Worm (Caenorhabditis elegans) whole organism, L1 larva: ENCODE measurements around the gene C17E7.12.

Experiments used
- C04F5.9 ChIP-seq: sonication (generic microtip); optimal IDR thresholded peaks from 2 replicates; lab custom pipeline; 2016; ENCODE audit warnings: missing genetic modification characterization, missing compliant biosample characterization
- C16A3.4 ChIP-seq: fragments of 150-350 bp; optimal IDR thresholded peaks from 2 replicates; lab custom pipeline; 2014; ENCODE audit warnings: missing biosample characterization, missing genetic modification characterization
- F16B12.6 ChIP-seq: fragments of 150-350 bp; optimal IDR thresholded peaks from 2 replicates; lab custom pipeline; 2014; ENCODE audit warnings: missing biosample characterization, missing genetic modification characterization
- aly-2 ChIP-seq: fragments of 150-350 bp; optimal IDR thresholded peaks from 2 replicates; lab custom pipeline; 2014; ENCODE audit warnings: missing biosample characterization, missing genetic modification characterization
- blmp-1 ChIP-seq: fragments of 150-350 bp; optimal IDR thresholded peaks from 2 replicates; lab custom pipeline; 2014; ENCODE audit warnings: missing biosample characterization, missing genetic modification characterization
- ceh-8 ChIP-seq: fragments of 200-800 bp; sonication (Bioruptor generic); optimal IDR thresholded peaks from 2 replicates; lab custom pipeline; 2018; ENCODE audit warnings: mild to moderate bottlenecking, missing genetic modification characterization, moderate library complexity, missing compliant biosample characterization
- ceh-88 ChIP-seq: fragments of 200-800 bp; sonication (Bioruptor generic); IDR thresholded peaks from 2 replicates; pipeline ENCODE4 v1.3.6; 2022; ENCODE audit warnings: missing genetic modification characterization, missing compliant biosample characterization
- ces-1 ChIP-seq: fragments of 150-350 bp; optimal IDR thresholded peaks from 2 replicates; lab custom pipeline; 2014; ENCODE audit warnings: missing biosample characterization, missing genetic modification reagents, missing genetic modification characterization
- dpl-1 ChIP-seq, 3 experiments: fragments of 150-350 bp in 2 of 3; sonication (generic microtip) in 1 of 3; optimal IDR thresholded peaks; 2 replicates each; lab custom pipeline; 2014 to 2017; ENCODE audit warnings: missing biosample characterization in 3 of 3, missing genetic modification characterization in 3 of 3, missing genetic modification reagents in 3 of 3
- dsc-1 ChIP-seq: sonication (generic microtip); optimal IDR thresholded peaks from 2 replicates; lab custom pipeline; 2016; ENCODE audit warnings: mild to moderate bottlenecking, missing genetic modification characterization, missing compliant biosample characterization
- efl-3 ChIP-seq: fragments of 200-800 bp; sonication (Bioruptor generic); optimal IDR thresholded peaks from 2 replicates; lab custom pipeline; 2018; ENCODE audit warnings: mild to moderate bottlenecking, missing genetic modification characterization, missing compliant biosample characterization
- egl-13 ChIP-seq: sonication (generic microtip); optimal IDR thresholded peaks from 2 replicates; lab custom pipeline; 2016; ENCODE audit warnings: missing genotype, missing genetic modification reagents, missing genetic modification characterization, missing compliant biosample characterization
- egl-27 ChIP-seq, 2 experiments: fragments of 150-350 bp in 1 of 2; sonication (generic microtip); optimal IDR thresholded peaks; 3 replicates each; lab custom pipeline; 2017 to 2018; ENCODE audit warnings: missing biosample characterization in 2 of 2, missing genetic modification characterization in 2 of 2, missing genetic modification reagents in 2 of 2
- elt-2 ChIP-seq: sonication (generic microtip); optimal IDR thresholded peaks from 2 replicates; lab custom pipeline; 2016; ENCODE audit warnings: missing genetic modification characterization, mild to moderate bottlenecking, inconsistent platforms, missing compliant biosample characterization, missing genetic modification reagents
- elt-3 ChIP-seq, 6 experiments: fragments of 150-350 bp in 1 of 6; sonication (generic microtip); optimal IDR thresholded peaks; 2 replicates each; lab custom pipeline; 2017 to 2018; ENCODE audit warnings: missing biosample characterization in 6 of 6, missing genetic modification characterization in 6 of 6, inconsistent platforms in 1 of 6
- fkh-4 ChIP-seq: sonication (generic microtip); optimal IDR thresholded peaks from 2 replicates; lab custom pipeline; 2016; ENCODE audit warnings: missing compliant biosample characterization, missing genetic modification characterization, borderline replicate concordance
- fkh-8 ChIP-seq: sonication (generic microtip); optimal IDR thresholded peaks from 2 replicates; lab custom pipeline; 2016; ENCODE audit warnings: mild to moderate bottlenecking, missing genetic modification characterization, missing compliant biosample characterization
- fos-1 ChIP-seq: fragments of 150-350 bp; optimal IDR thresholded peaks from 2 replicates; lab custom pipeline; 2014; ENCODE audit warnings: missing biosample characterization, missing genetic modification characterization
- grh-1 ChIP-seq: fragments of 200-800 bp; sonication (Bioruptor generic); IDR thresholded peaks from 2 replicates; pipeline ENCODE4 v1.3.6; 2022; ENCODE audit warnings: missing genetic modification reagents, missing genetic modification characterization, missing compliant biosample characterization
- hlh-17 ChIP-seq: fragments of 200-800 bp; sonication (Bioruptor generic); optimal IDR thresholded peaks from 2 replicates; lab custom pipeline; 2018; ENCODE audit warnings: missing genetic modification characterization, mild to moderate bottlenecking, missing compliant biosample characterization, moderate library complexity, borderline replicate concordance
- hlh-4 ChIP-seq: sonication (generic microtip); optimal IDR thresholded peaks from 2 replicates; lab custom pipeline; 2016; ENCODE audit warnings: mild to moderate bottlenecking, missing genetic modification characterization, missing compliant biosample characterization
- irx-1 ChIP-seq: sonication (generic microtip); optimal IDR thresholded peaks from 2 replicates; lab custom pipeline; 2016; ENCODE audit warnings: missing genetic modification characterization, missing compliant biosample characterization
- isw-1 ChIP-seq: fragments of 200-800 bp; sonication (Bioruptor generic); IDR thresholded peaks from 2 replicates; pipeline ENCODE4 v1.3.6; 2022; ENCODE audit warnings: missing genetic modification characterization, missing compliant biosample characterization
- jun-1 ChIP-seq: fragments of 150-350 bp; optimal IDR thresholded peaks from 2 replicates; lab custom pipeline; 2014; ENCODE audit warnings: missing biosample characterization, missing genetic modification reagents, missing genetic modification characterization
- lin-35 ChIP-seq, 2 experiments: fragments of 150-350 bp; optimal IDR thresholded peaks; 2 replicates each; lab custom pipeline; 2014; ENCODE audit warnings: missing biosample characterization in 2 of 2, missing genetic modification characterization in 2 of 2, missing genetic modification reagents in 2 of 2
- lin-39 ChIP-seq: fragments of 150-350 bp; optimal IDR thresholded peaks from 2 replicates; lab custom pipeline; 2014; ENCODE audit warnings: missing biosample characterization, missing genetic modification reagents, missing genetic modification characterization
- lir-3 ChIP-seq: sonication (generic microtip); optimal IDR thresholded peaks from 2 replicates; lab custom pipeline; 2016; ENCODE audit warnings: mild to moderate bottlenecking, missing genetic modification characterization, moderate library complexity, missing compliant biosample characterization; ENCODE audit not compliant: poor library complexity
- lsy-2 ChIP-seq, 2 experiments: fragments of 150-350 bp; optimal IDR thresholded peaks; 2 replicates each; lab custom pipeline; 2014; ENCODE audit warnings: missing biosample characterization in 2 of 2, missing genetic modification characterization in 2 of 2
- mab-9 ChIP-seq: fragments of 200-800 bp; sonication (Bioruptor generic); IDR thresholded peaks from 2 replicates; pipeline ENCODE4 v1.3.6; 2022; ENCODE audit warnings: missing genetic modification reagents, missing genetic modification characterization, missing compliant biosample characterization
- mdl-1 ChIP-seq, 2 experiments: fragments of 150-350 bp; optimal IDR thresholded peaks; 2 replicates each; lab custom pipeline; 2014 to 2017; ENCODE audit warnings: missing biosample characterization in 2 of 2, missing genetic modification characterization in 2 of 2, inconsistent platforms in 1 of 2
- mef-2 ChIP-seq: fragments of 150-350 bp; optimal IDR thresholded peaks from 2 replicates; lab custom pipeline; 2014; ENCODE audit warnings: missing biosample characterization, missing genetic modification characterization
- mep-1 ChIP-seq: fragments of 150-350 bp; optimal IDR thresholded peaks from 2 replicates; lab custom pipeline; 2014; ENCODE audit warnings: missing biosample characterization, missing genetic modification characterization
- nhr-11 ChIP-seq: fragments of 150-350 bp; optimal IDR thresholded peaks from 2 replicates; lab custom pipeline; 2014; ENCODE audit warnings: missing biosample characterization, missing genetic modification characterization
- nhr-19 ChIP-seq: fragments of 200-800 bp; sonication (Bioruptor generic); conservative IDR thresholded peaks from 2 replicates; pipeline ENCODE4 v1.3.6; 2022; ENCODE audit warnings: missing genetic modification characterization, missing compliant biosample characterization
- nhr-20 ChIP-seq: sonication (generic microtip); optimal IDR thresholded peaks from 2 replicates; lab custom pipeline; 2016; ENCODE audit warnings: mild to moderate bottlenecking, missing genetic modification characterization, missing compliant biosample characterization
- nhr-47 ChIP-seq: sonication (generic microtip); optimal IDR thresholded peaks from 2 replicates; lab custom pipeline; 2016; ENCODE audit warnings: mild to moderate bottlenecking, missing genetic modification characterization, moderate library complexity, missing compliant biosample characterization
- nhr-76 ChIP-seq: sonication (generic microtip); optimal IDR thresholded peaks from 2 replicates; lab custom pipeline; 2017; ENCODE audit warnings: missing biosample characterization, missing genetic modification characterization
- nhr-85 ChIP-seq: sonication (generic microtip); peaks from one replicate; lab custom pipeline; 2016; ENCODE audit warnings: missing genetic modification characterization, inconsistent platforms, missing compliant biosample characterization
- pag-3 ChIP-seq: sonication (generic microtip); optimal IDR thresholded peaks from 2 replicates; lab custom pipeline; 2017; ENCODE audit warnings: missing genetic modification characterization, mild to moderate bottlenecking, missing compliant biosample characterization, antibody characterized with exemption, borderline replicate concordance; ENCODE audit not compliant: insufficient read depth
- pax-3 ChIP-seq: fragments of 200-800 bp; sonication (Bioruptor generic); optimal IDR thresholded peaks from 2 replicates; lab custom pipeline; 2018; ENCODE audit warnings: mild to moderate bottlenecking, missing genetic modification characterization, moderate library complexity, missing compliant biosample characterization
- skn-1 ChIP-seq: fragments of 150-350 bp; optimal IDR thresholded peaks from 2 replicates; lab custom pipeline; 2014; ENCODE audit warnings: missing biosample characterization, missing genetic modification characterization
- snpc-4 ChIP-seq: fragments of 150-350 bp; optimal IDR thresholded peaks from 2 replicates; lab custom pipeline; 2014; ENCODE audit warnings: missing biosample characterization, missing genetic modification characterization
- sox-4 ChIP-seq: sonication (generic microtip); optimal IDR thresholded peaks from 2 replicates; lab custom pipeline; 2016; ENCODE audit warnings: missing genetic modification characterization, missing compliant biosample characterization
- sptf-1 ChIP-seq: fragments of 150-350 bp; optimal IDR thresholded peaks from 2 replicates; lab custom pipeline; 2014; ENCODE audit warnings: missing biosample characterization, missing genetic modification characterization
- sup-37 ChIP-seq: fragments of 200-800 bp; sonication (Bioruptor generic); optimal IDR thresholded peaks from 2 replicates; lab custom pipeline; 2018; ENCODE audit warnings: mild to moderate bottlenecking, missing genetic modification characterization, missing compliant biosample characterization
- swsn-7 ChIP-seq: sonication (generic microtip); optimal IDR thresholded peaks from 2 replicates; lab custom pipeline; 2016; ENCODE audit warnings: missing genetic modification characterization, missing compliant biosample characterization
- unc-130 ChIP-seq: fragments of 150-350 bp; optimal IDR thresholded peaks from 2 replicates; lab custom pipeline; 2017; ENCODE audit warnings: missing biosample characterization, missing genetic modification characterization, inconsistent platforms
- unc-86 ChIP-seq: sonication (generic microtip); optimal IDR thresholded peaks from 2 replicates; lab custom pipeline; 2016; ENCODE audit warnings: missing genetic modification characterization, missing compliant biosample characterization
- vab-15 ChIP-seq: sonication (generic microtip); optimal IDR thresholded peaks from 2 replicates; lab custom pipeline; 2017; ENCODE audit warnings: missing genotype, mild to moderate bottlenecking, missing genetic modification characterization, missing compliant biosample characterization
- xbp-1 ChIP-seq: sonication (generic microtip); optimal IDR thresholded peaks from 2 replicates; lab custom pipeline; 2016; ENCODE audit warnings: missing genetic modification characterization, missing compliant biosample characterization
- zag-1 ChIP-seq: fragments of 150-350 bp; optimal IDR thresholded peaks from 2 replicates; lab custom pipeline; 2014; ENCODE audit warnings: missing biosample characterization, missing genetic modification characterization
- zip-4 ChIP-seq: fragments of 200-800 bp; sonication (Bioruptor generic); optimal IDR thresholded peaks from 2 replicates; lab custom pipeline; 2018; ENCODE audit warnings: mild to moderate bottlenecking, missing genetic modification characterization, moderate library complexity, missing compliant biosample characterization
- ztf-4 ChIP-seq: fragments of 150-350 bp; optimal IDR thresholded peaks from 2 replicates; lab custom pipeline; 2014; ENCODE audit warnings: missing biosample characterization, missing genetic modification characterization

The C17E7.12 gene

DNA sequence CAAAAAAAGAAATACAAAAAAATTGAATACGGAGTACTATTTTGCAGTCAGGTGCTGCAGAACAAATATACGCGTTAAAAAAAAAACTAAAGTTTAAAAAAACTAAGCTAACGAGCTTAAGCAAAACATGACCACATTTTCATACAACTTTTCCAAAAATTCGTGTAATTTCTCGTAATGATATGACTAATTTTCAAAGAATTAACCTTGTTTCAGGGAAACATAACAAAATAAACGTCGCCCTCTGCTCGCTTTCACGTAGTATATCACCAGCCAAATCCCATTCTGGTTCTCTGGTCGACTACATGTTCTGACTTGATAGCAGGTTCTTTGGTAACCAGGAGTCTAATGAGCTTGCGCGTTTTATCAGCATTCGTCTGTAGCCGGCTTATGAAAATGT lies 21.5 kb downstream of the C17E7.12 start:
- TF ChIP-seq egl-27 (tag; optimal IDR thresholded peaks at IDR 0.05; lab: Kevin White, UChicago), result no peak
- TF ChIP-seq zag-1, result no peak
- no peak for TF ChIP-seq snpc-4 (tag; lab: Kevin White, UChicago)
- no peak for TF ChIP-seq F16B12.6 (tag; lab: Kevin White, UChicago)
- TF ChIP-seq pax-3 (tag; lab: Kevin White, UChicago), result peak; percentile 72
- TF ChIP-seq lir-3 (tag; lab: Kevin White, UChicago), result no peak
- TF ChIP-seq unc-86 (tag; lab: Kevin White, UChicago), result no peak
- TF ChIP-seq elt-3 (tag; optimal IDR thresholded peaks at IDR 0.05; lab: Kevin White, UChicago), result no peak
- no peak for TF ChIP-seq zip-4 (GFP tag; lab: Kevin White, UChicago)
- peak; percentile 70 for TF ChIP-seq fos-1 (tag; lab: Kevin White, UChicago)
- no peak for TF ChIP-seq aly-2 (tag; lab: Kevin White, UChicago)
- TF ChIP-seq hlh-4, result peak; percentile 65
- no peak for TF ChIP-seq nhr-19 (GFP tag; lab: Robert Waterston, UW)
- no peak for TF ChIP-seq blmp-1 (tag; lab: Kevin White, UChicago)
- TF ChIP-seq pag-3 (tag; lab: Kevin White, UChicago), result no peak
- TF ChIP-seq lsy-2 (tag; optimal IDR thresholded peaks at IDR 0.05; lab: Kevin White, UChicago), result peak in 1 of 2 experiments; percentile 53
- TF ChIP-seq dpl-1 (GFP tag; optimal IDR thresholded peaks at IDR 0.05; lab: Kevin White, UChicago), result no peak
- peak; percentile 22 for TF ChIP-seq irx-1 (tag; lab: Kevin White, UChicago)
- TF ChIP-seq mef-2, result peak; percentile 48
- TF ChIP-seq skn-1 (tag; lab: Kevin White, UChicago), result no peak
- peak; percentile 18 for TF ChIP-seq fkh-4
- TF ChIP-seq elt-2 (tag; lab: Kevin White, UChicago), result no peak
- TF ChIP-seq mdl-1 (tag; optimal IDR thresholded peaks at IDR 0.05; lab: Kevin White, UChicago), result no peak
- TF ChIP-seq xbp-1 (tag; lab: Kevin White, UChicago), result peak; percentile 18
- no peak for TF ChIP-seq mab-9
- no peak for TF ChIP-seq ces-1 (GFP tag; lab: Kevin White, UChicago)
- TF ChIP-seq nhr-85 (tag; lab: Kevin White, UChicago), result no peak
- no peak for TF ChIP-seq egl-13
- TF ChIP-seq dsc-1 (tag; lab: Kevin White, UChicago), result peak; percentile 98
- TF ChIP-seq isw-1 (GFP tag; lab: Robert Waterston, UW), result no peak
- peak; percentile 10 for TF ChIP-seq ceh-8 (GFP tag; lab: Kevin White, UChicago)
- no peak for TF ChIP-seq sptf-1 (tag; lab: Kevin White, UChicago)
- TF ChIP-seq vab-15 (tag; lab: Kevin White, UChicago), result no peak
- no peak for TF ChIP-seq hlh-17 (GFP tag; lab: Kevin White, UChicago)
- no peak for TF ChIP-seq sup-37 (GFP tag; lab: Kevin White, UChicago)
- no peak for TF ChIP-seq jun-1 (tag; lab: Kevin White, UChicago)
- peak; percentile 8 for TF ChIP-seq mep-1 (tag; lab: Kevin White, UChicago)
- TF ChIP-seq C16A3.4, result no peak
- TF ChIP-seq fkh-8 (tag; lab: Kevin White, UChicago), result peak; percentile 99
- TF ChIP-seq nhr-76, result no peak
- TF ChIP-seq nhr-20 (tag; lab: Kevin White, UChicago), result peak; percentile 62
- TF ChIP-seq C04F5.9 (tag; lab: Kevin White, UChicago), result no peak
- peak; percentile 76 for TF ChIP-seq nhr-11
- TF ChIP-seq lin-39 (tag; lab: Kevin White, UChicago), result no peak
- no peak for TF ChIP-seq unc-130
- no peak for TF ChIP-seq ceh-88 (GFP tag; lab: Robert Waterston, UW)
- TF ChIP-seq ztf-4 (tag; lab: Kevin White, UChicago), result peak; percentile 63
- TF ChIP-seq grh-1, result no peak
- no peak for TF ChIP-seq lin-35 (GFP tag; optimal IDR thresholded peaks at IDR 0.05; lab: Kevin White, UChicago)
- peak; percentile 90 for TF ChIP-seq nhr-47 (tag; lab: Kevin White, UChicago)
- peak; percentile 89 for TF ChIP-seq sox-4
- no peak for TF ChIP-seq efl-3
- peak; percentile 63 for TF ChIP-seq swsn-7 (tag; lab: Kevin White, UChicago)
